Fruit fly (Drosophila melanogaster): Measurements from ENCODE around the gene CG15771.

DNA sequence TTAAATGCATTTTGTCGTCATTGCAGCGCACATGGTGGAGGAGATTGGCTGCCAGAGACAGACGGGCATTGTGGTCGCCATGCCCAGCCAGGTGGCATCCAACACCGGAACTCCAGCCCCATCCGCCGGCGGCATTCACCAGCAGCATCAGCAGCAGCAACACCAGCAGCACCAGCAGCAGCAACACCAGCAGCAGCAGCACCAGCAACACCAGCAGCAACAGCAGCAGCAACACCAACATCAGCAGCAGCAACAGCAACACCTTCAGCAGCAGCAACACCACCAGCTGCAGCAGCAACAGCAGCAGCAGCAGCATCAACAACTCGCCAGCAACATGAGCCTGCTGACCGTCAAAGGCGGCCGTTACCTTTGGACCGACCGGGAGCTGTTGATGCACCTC lies 2.5 kb upstream of the CG15771 start:
- TF ChIP-seq psq (GFP tag; optimal IDR thresholded peaks at IDR 0.05) (no peak), Hr78 (GFP tag; optimal IDR thresholded peaks at IDR 0.05) (no peak), foxo (GFP tag; optimal IDR thresholded peaks at IDR 0.05) (no peak), GATAd (GFP tag; optimal IDR thresholded peaks at IDR 0.05) (no peak), Jra (GFP tag; optimal IDR thresholded peaks at IDR 0.05) (no peak), OdsH (GFP tag; optimal IDR thresholded peaks at IDR 0.05) (no peak), woc (GFP tag; optimal IDR thresholded peaks at IDR 0.05) (no peak), N (GFP tag; optimal IDR thresholded peaks at IDR 0.05) (no peak), Myc (optimal IDR thresholded peaks at IDR 0.05) (no peak), jim (GFP tag; optimal IDR thresholded peaks at IDR 0.05) (no peak)

Measured in whole organism, wandering third instar larva.